Worm (Caenorhabditis elegans) whole organism, L3 larva: ENCODE data around the gene ric-7.

Experiments
- ZK546.5 ChIP-seq: sonication (generic microtip); optimal IDR thresholded peaks from 2 replicates; lab custom pipeline; 2017; ENCODE audit warnings: missing biosample characterization, missing genetic modification characterization
- aly-2 ChIP-seq: fragments of 150-350 bp; optimal IDR thresholded peaks from 2 replicates; lab custom pipeline; 2014; ENCODE audit warnings: missing biosample characterization, missing genetic modification characterization
- ama-1 ChIP-seq: fragments of 150-350 bp; optimal IDR thresholded peaks from 2 replicates; lab custom pipeline; 2018
- ceh-16 ChIP-seq: sonication (generic microtip); optimal IDR thresholded peaks from 2 replicates; lab custom pipeline; 2017; ENCODE audit warnings: missing biosample characterization, missing genetic modification characterization
- ceh-28 ChIP-seq: fragments of 150-350 bp; optimal IDR thresholded peaks from 2 replicates; lab custom pipeline; 2014; ENCODE audit warnings: missing biosample characterization, missing genetic modification reagents, missing genetic modification characterization
- daf-12 ChIP-seq: fragments of 150-350 bp; optimal IDR thresholded peaks from 2 replicates; lab custom pipeline; 2014; ENCODE audit warnings: missing biosample characterization, missing genetic modification reagents, missing genetic modification characterization
- egl-27 ChIP-seq: sonication (generic microtip); optimal IDR thresholded peaks from 4 replicates; lab custom pipeline; 2017; ENCODE audit warnings: missing biosample characterization, missing genetic modification reagents, missing genetic modification characterization
- egl-5 ChIP-seq: fragments of 150-350 bp; optimal IDR thresholded peaks from 2 replicates; lab custom pipeline; 2017; ENCODE audit warnings: missing biosample characterization, missing genetic modification reagents, missing genetic modification characterization, inconsistent platforms
- elt-1 ChIP-seq: fragments of 150-350 bp; optimal IDR thresholded peaks from 2 replicates; lab custom pipeline; 2014; ENCODE audit warnings: missing biosample characterization, missing genetic modification characterization
- elt-2 ChIP-seq: sonication (generic microtip); optimal IDR thresholded peaks from 2 replicates; lab custom pipeline; 2016; ENCODE audit warnings: missing genetic modification reagents, mild to moderate bottlenecking, missing genetic modification characterization, missing compliant biosample characterization
- elt-3 ChIP-seq, 3 experiments: fragments of 150-350 bp in 1 of 3; sonication (generic microtip) in 2 of 3; optimal IDR thresholded peaks; 2 replicates in 2 of 3; 4 replicates in 1 of 3; lab custom pipeline; 2014 to 2017; ENCODE audit warnings: missing biosample characterization in 3 of 3, missing genetic modification characterization in 3 of 3
- eor-1 ChIP-seq, 2 experiments: fragments of 150-350 bp; optimal IDR thresholded peaks; 2 replicates each; lab custom pipeline; 2014 to 2018; ENCODE audit warnings: missing biosample characterization in 2 of 2, missing genetic modification characterization in 2 of 2
- fkh-10 ChIP-seq: sonication (generic microtip); optimal IDR thresholded peaks from 2 replicates; lab custom pipeline; 2017; ENCODE audit warnings: missing biosample characterization, missing genetic modification reagents, missing genetic modification characterization
- fos-1 ChIP-seq: fragments of 150-350 bp; optimal IDR thresholded peaks from 2 replicates; lab custom pipeline; 2014; ENCODE audit warnings: missing biosample characterization, missing genetic modification characterization
- hmg-11 ChIP-seq: sonication (generic microtip); optimal IDR thresholded peaks from 2 replicates; lab custom pipeline; 2016; ENCODE audit warnings: missing genetic modification characterization, missing compliant biosample characterization
- lin-15B ChIP-seq: fragments of 150-350 bp; optimal IDR thresholded peaks from 2 replicates; lab custom pipeline; 2014; ENCODE audit warnings: missing biosample characterization, missing genetic modification characterization
- lin-39 ChIP-seq: fragments of 150-350 bp; optimal IDR thresholded peaks from 2 replicates; lab custom pipeline; 2018; ENCODE audit warnings: missing biosample characterization, missing genetic modification reagents, missing genetic modification characterization
- lsy-12 ChIP-seq: sonication (generic microtip); optimal IDR thresholded peaks from 2 replicates; lab custom pipeline; 2016; ENCODE audit warnings: mild to moderate bottlenecking, missing genetic modification characterization, missing compliant biosample characterization
- mml-1 ChIP-seq: fragments of 150-350 bp; sonication (generic microtip); optimal IDR thresholded peaks from 3 replicates; lab custom pipeline; 2014; ENCODE audit warnings: missing biosample characterization, missing genetic modification characterization
- nhr-11 ChIP-seq: fragments of 150-350 bp; optimal IDR thresholded peaks from 2 replicates; lab custom pipeline; 2014; ENCODE audit warnings: missing biosample characterization, missing genetic modification characterization
- nhr-23 ChIP-seq: fragments of 150-350 bp; optimal IDR thresholded peaks from 2 replicates; lab custom pipeline; 2014; ENCODE audit warnings: missing biosample characterization, missing genetic modification reagents, missing genetic modification characterization
- nhr-237 ChIP-seq: fragments of 150-350 bp; optimal IDR thresholded peaks from 2 replicates; lab custom pipeline; 2014; ENCODE audit warnings: missing biosample characterization, missing genetic modification characterization
- nhr-67 ChIP-seq: fragments of 150-350 bp; optimal IDR thresholded peaks from 2 replicates; lab custom pipeline; 2014; ENCODE audit warnings: missing biosample characterization, missing genetic modification characterization
- nhr-76 ChIP-seq: fragments of 150-350 bp; sonication (generic microtip); optimal IDR thresholded peaks from 5 replicates; lab custom pipeline; 2014; ENCODE audit warnings: missing biosample characterization, missing genetic modification characterization
- pha-4 ChIP-seq: fragments of 150-350 bp; optimal IDR thresholded peaks from 2 replicates; lab custom pipeline; 2014; ENCODE audit warnings: missing biosample characterization, missing genetic modification reagents, missing genetic modification characterization
- pqm-1 ChIP-seq: fragments of 150-350 bp; optimal IDR thresholded peaks from 2 replicates; lab custom pipeline; 2017; ENCODE audit warnings: missing biosample characterization, missing genetic modification characterization, inconsistent platforms
- sea-2 ChIP-seq: fragments of 150-350 bp; sonication (generic microtip); optimal IDR thresholded peaks from 4 replicates; lab custom pipeline; 2014; ENCODE audit warnings: missing biosample characterization, missing genetic modification reagents, missing genetic modification characterization
- skn-1 ChIP-seq: fragments of 150-350 bp; optimal IDR thresholded peaks from 2 replicates; lab custom pipeline; 2014; ENCODE audit warnings: missing biosample characterization, missing genetic modification characterization
- snpc-4 ChIP-seq: fragments of 150-350 bp; optimal IDR thresholded peaks from 2 replicates; lab custom pipeline; 2014; ENCODE audit warnings: missing biosample characterization, missing genetic modification characterization
- tbx-2 ChIP-seq: sonication (generic microtip); optimal IDR thresholded peaks from 2 replicates; lab custom pipeline; 2016; ENCODE audit warnings: mild to moderate bottlenecking, missing genetic modification characterization, missing compliant biosample characterization
- unc-62 ChIP-seq: fragments of 150-350 bp; sonication (generic microtip); optimal IDR thresholded peaks from 4 replicates; lab custom pipeline; 2014; ENCODE audit warnings: missing biosample characterization, missing genetic modification reagents, missing genetic modification characterization
- ztf-11 ChIP-seq: fragments of 150-350 bp; optimal IDR thresholded peaks from 2 replicates; lab custom pipeline; 2014; ENCODE audit warnings: missing biosample characterization, missing genetic modification characterization
- ztf-4 ChIP-seq: fragments of 150-350 bp; optimal IDR thresholded peaks from 2 replicates; lab custom pipeline; 2014; ENCODE audit warnings: missing biosample characterization, missing genetic modification characterization

The ric-7 gene

ce11 chrV:13955370-13956089 is 50.2 kb downstream of the ric-7 start:
- TF ChIP-seq elt-2 (tag; lab: Kevin White, UChicago) (peak; percentile 30), egl-27 (tag; lab: Kevin White, UChicago) (no peak), nhr-11 (tag; lab: Kevin White, UChicago) (no peak), pqm-1 (tag; lab: Kevin White, UChicago) (peak; percentile 54)

- TF ChIP-seq tbx-2 (tag; lab: Kevin White, UChicago) (no peak), elt-1 (tag; lab: Kevin White, UChicago) (no peak), sea-2 (GFP tag; lab: Kevin White, UChicago) (no peak), nhr-76 (tag; lab: Kevin White, UChicago) (no peak), egl-27 (tag; lab: Kevin White, UChicago) (no peak), unc-62 (GFP tag; lab: Kevin White, UChicago) (no peak), mml-1 (tag; lab: Kevin White, UChicago) (no peak), fkh-10 (GFP tag; lab: Kevin White, UChicago) (no peak), nhr-237 (no peak), eor-1 (tag; optimal IDR thresholded peaks at IDR 0.05; lab: Kevin White, UChicago) (no peak), elt-3 (tag; optimal IDR thresholded peaks at IDR 0.05; lab: Kevin White, UChicago) (no peak), lsy-12 (tag; lab: Kevin White, UChicago) (no peak), nhr-23 (tag; lab: Kevin White, UChicago) (no peak), lin-15B (no peak), ZK546.5 (no peak), ceh-16 (tag; lab: Kevin White, UChicago) (no peak), snpc-4 (tag; lab: Kevin White, UChicago) (no peak)
Measured at ce11 chrV:13954056-13954455, 51.7 kb downstream of the ric-7 start, which contains the start of gene swt-6. TSS of gene swt-6 (plus strand) at chrV:13954356.

- TF ChIP-seq ztf-4 (no peak), aly-2 (tag; lab: Kevin White, UChicago) (no peak), pha-4 (tag; lab: Kevin White, UChicago) (peak; percentile 53)
Measured at ce11 chrV:13953191-13953590, 52.5 kb downstream of the ric-7 start, which contains the start of gene R10D12.8. TSS of gene R10D12.8 (minus strand) at chrV:13953291.

- TF ChIP-seq egl-5 (tag; lab: Kevin White, UChicago) (no peak), egl-27 (tag; lab: Kevin White, UChicago) (no peak), elt-1 (tag; lab: Kevin White, UChicago) (no peak), fos-1 (tag; lab: Kevin White, UChicago) (no peak), ama-1 (no peak), hmg-11 (tag; lab: Kevin White, UChicago) (no peak), pqm-1 (tag; lab: Kevin White, UChicago) (no peak), elt-2 (tag; lab: Kevin White, UChicago) (no peak), skn-1 (no peak), nhr-23 (tag; lab: Kevin White, UChicago) (no peak), pha-4 (tag; lab: Kevin White, UChicago) (no peak), ceh-28 (tag; lab: Kevin White, UChicago) (no peak), fkh-10 (GFP tag; lab: Kevin White, UChicago) (no peak)
Measured at ce11 chrV:13949752-13950151, 56.0 kb downstream of the ric-7 start, which contains the start of gene R10D12.7. TSS of gene R10D12.7 (plus strand) at chrV:13950052.

DNA sequence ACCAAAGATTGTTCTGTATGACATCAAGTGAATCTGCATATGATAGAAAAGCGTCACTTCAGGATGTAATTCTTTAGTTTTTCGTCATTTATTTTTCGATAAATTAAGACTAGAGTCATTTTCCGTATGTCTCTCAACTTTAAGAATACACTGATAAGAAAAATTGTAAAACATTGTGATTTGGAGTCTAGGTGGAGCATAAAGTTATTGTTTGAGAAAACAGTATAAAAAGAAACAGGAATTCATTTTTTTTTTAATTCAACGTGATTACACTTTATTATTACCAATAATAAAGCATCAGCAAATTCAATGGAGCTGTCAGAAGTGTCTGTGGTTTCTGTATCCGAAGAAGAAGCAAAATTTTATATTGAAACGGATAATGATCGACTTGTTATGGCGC is 56.7 kb downstream of the ric-7 start, which contains the start of gene R10D12.6:
Gene R10D12.6 (plus strand): TSS at position 301 of the 400 bp plus-strand sequence.
- TF ChIP-seq ztf-11 (tag; lab: Kevin White, UChicago) (no peak), nhr-76 (tag; lab: Kevin White, UChicago) (no peak), elt-2 (tag; lab: Kevin White, UChicago) (peak; percentile 3), mml-1 (tag; lab: Kevin White, UChicago) (no peak), nhr-67 (tag; lab: Kevin White, UChicago) (no peak), egl-27 (tag; lab: Kevin White, UChicago) (no peak), elt-1 (tag; lab: Kevin White, UChicago) (no peak), lin-39 (tag; lab: Kevin White, UChicago) (no peak), daf-12 (tag; lab: Kevin White, UChicago) (no peak), pqm-1 (tag; lab: Kevin White, UChicago) (peak; percentile 38)
